Worm (Caenorhabditis elegans) whole organism, young adult: Measurements from ENCODE around the gene T09A12.8.

Experiments used
- B0336.3 ChIP-seq: fragments of 200-800 bp; sonication (Bioruptor generic); IDR thresholded peaks from 2 replicates; pipeline ENCODE4 v1.3.6; 2022; ENCODE audit warnings: missing genetic modification characterization, missing compliant biosample characterization
- T07F8.4 ChIP-seq: sonication (generic microtip); optimal IDR thresholded peaks from 2 replicates; lab custom pipeline; 2016; ENCODE audit warnings: mild to moderate bottlenecking, missing genetic modification characterization, moderate library complexity, missing compliant biosample characterization
- ama-1 ChIP-seq, 3 experiments: fragments of 150-350 bp in 1 of 3; sonication (generic microtip) in 2 of 3; optimal IDR thresholded peaks; 2 replicates each; lab custom pipeline; 2014 to 2018; ENCODE audit warnings: missing biosample characterization in 2 of 3, missing genetic modification characterization in 2 of 3, missing genetic modification reagents in 2 of 3
- ceh-27 ChIP-seq: fragments of 200-800 bp; sonication (Bioruptor generic); optimal IDR thresholded peaks from 2 replicates; lab custom pipeline; 2018; ENCODE audit warnings: mild to moderate bottlenecking, missing genetic modification characterization, moderate library complexity, missing compliant biosample characterization
- efl-1 ChIP-seq: fragments of 150-350 bp; optimal IDR thresholded peaks from 2 replicates; lab custom pipeline; 2014; ENCODE audit warnings: missing biosample characterization, missing genetic modification reagents, missing genetic modification characterization
- lag-1 ChIP-seq: fragments of 200-800 bp; sonication (Bioruptor generic); IDR thresholded peaks from 2 replicates; pipeline ENCODE4 v1.3.6; 2022; ENCODE audit warnings: missing genetic modification reagents, missing genetic modification characterization, missing compliant biosample characterization
- mel-28 ChIP-seq: sonication (generic microtip); optimal IDR thresholded peaks from 2 replicates; lab custom pipeline; 2016; ENCODE audit warnings: borderline replicate concordance, mild to moderate bottlenecking, missing genetic modification characterization, missing compliant biosample characterization
- rpc-1 ChIP-seq, 2 experiments: fragments of 150-350 bp in 1 of 2; sonication (generic microtip) in 1 of 2; optimal IDR thresholded peaks; 2 replicates each; lab custom pipeline; 2014 to 2018; ENCODE audit warnings: missing biosample characterization in 1 of 2, missing genetic modification characterization in 1 of 2, missing genetic modification reagents in 1 of 2, missing genotype in 1 of 2
- sea-2 ChIP-seq: fragments of 200-800 bp; sonication (Bioruptor generic); IDR thresholded peaks from 2 replicates; pipeline ENCODE4 v1.3.6; 2022; ENCODE audit warnings: missing genetic modification characterization, missing compliant biosample characterization
- unc-62 ChIP-seq: fragments of 150-350 bp; optimal IDR thresholded peaks from 2 replicates; lab custom pipeline; 2014; ENCODE audit warnings: missing biosample characterization, missing genetic modification reagents, missing genetic modification characterization
- xnd-1 ChIP-seq: sonication (generic microtip); optimal IDR thresholded peaks from 2 replicates; lab custom pipeline; 2016; ENCODE audit warnings: missing genotype, missing genetic modification reagents, missing genetic modification characterization, missing compliant biosample characterization
- zfh-2 ChIP-seq: fragments of 200-800 bp; sonication (Bioruptor generic); conservative IDR thresholded peaks from 2 replicates; pipeline ENCODE4 v1.3.6; 2022; ENCODE audit warnings: missing genetic modification reagents, missing genetic modification characterization, missing compliant biosample characterization

DNA sequence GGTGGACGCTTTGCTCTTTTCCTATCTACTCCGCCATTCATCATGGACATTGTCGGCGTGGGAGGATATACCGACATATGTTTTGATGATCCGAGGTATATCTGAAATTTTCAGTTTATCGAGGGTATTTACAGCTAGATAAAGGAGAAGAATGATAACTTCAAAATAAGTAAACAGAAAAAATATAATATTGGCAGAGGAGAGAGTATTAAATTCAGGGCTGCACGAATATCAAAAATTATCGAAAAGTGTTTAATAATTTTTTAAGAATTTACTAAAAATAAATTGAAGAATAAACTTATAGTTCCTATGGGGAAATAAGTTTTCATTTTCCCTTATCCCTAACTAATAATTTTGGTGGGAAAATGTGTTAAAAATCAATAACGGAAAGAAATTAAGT, 44.6 kb downstream of the T09A12.8 start, which contains the start of gene wsp-1:
- TF ChIP-seq B0336.3 (GFP tag; lab: Robert Waterston, UW), result no peak
- no peak for TF ChIP-seq mel-28 (tag; lab: Kevin White, UChicago)
- TF ChIP-seq lag-1 (GFP tag; lab: Robert Waterston, UW), result no peak
- no peak for TF ChIP-seq T07F8.4 (tag; lab: Kevin White, UChicago)
- no peak for TF ChIP-seq ceh-27 (GFP tag; lab: Kevin White, UChicago)
- TF ChIP-seq sea-2 (GFP tag; lab: Robert Waterston, UW), result no peak
- no peak for TF ChIP-seq xnd-1
- no peak for TF ChIP-seq unc-62 (GFP tag; lab: Kevin White, UChicago)
- TF ChIP-seq rpc-1 (optimal IDR thresholded peaks at IDR 0.05; lab: Kevin White, UChicago), result no peak
- no peak for TF ChIP-seq rpc-1 (tag; optimal IDR thresholded peaks at IDR 0.05; lab: Kevin White, UChicago)
- TF ChIP-seq zfh-2 (GFP tag; lab: Robert Waterston, UW), result no peak
- no peak for TF ChIP-seq ama-1 (optimal IDR thresholded peaks at IDR 0.05; lab: Kevin White, UChicago)
- TF ChIP-seq ama-1 (GFP tag; optimal IDR thresholded peaks at IDR 0.05; lab: Kevin White, UChicago), result no peak
- no peak for TF ChIP-seq efl-1 (GFP tag; lab: Kevin White, UChicago)
